Worm (Caenorhabditis elegans) whole organism, young adult: ENCODE data around the gene nmr-2.

Experiments used
- B0261.1 ChIP-seq: sonication (generic microtip); optimal IDR thresholded peaks from 2 replicates; lab custom pipeline; 2016; ENCODE audit warnings: mild to moderate bottlenecking, missing genetic modification characterization, moderate library complexity, missing compliant biosample characterization
- efl-1 ChIP-seq: fragments of 150-350 bp; optimal IDR thresholded peaks from 2 replicates; lab custom pipeline; 2014; ENCODE audit warnings: missing biosample characterization, missing genetic modification reagents, missing genetic modification characterization
- hmg-20 ChIP-seq: fragments of 200-800 bp; sonication (Bioruptor generic); IDR thresholded peaks from 2 replicates; pipeline ENCODE4 v1.3.6; 2022; ENCODE audit warnings: missing genetic modification reagents, missing genetic modification characterization, missing compliant biosample characterization
- lag-1 ChIP-seq: fragments of 200-800 bp; sonication (Bioruptor generic); IDR thresholded peaks from 2 replicates; pipeline ENCODE4 v1.3.6; 2022; ENCODE audit warnings: missing genetic modification reagents, missing genetic modification characterization, missing compliant biosample characterization
- pha-4 ChIP-seq: fragments of 150-350 bp; sonication (generic microtip); optimal IDR thresholded peaks from 2 replicates; lab custom pipeline; 2014; ENCODE audit warnings: missing biosample characterization, missing genetic modification reagents, missing genetic modification characterization
- snpc-4 ChIP-seq, 5 experiments: fragments of 150-350 bp in 1 of 5; sonication (generic microtip) in 4 of 5; optimal IDR thresholded peaks; 2 replicates each; lab custom pipeline; 2014 to 2018; ENCODE audit warnings: missing genetic modification characterization in 5 of 5, missing biosample characterization in 3 of 5, antibody characterized with exemption in 2 of 5, mild to moderate bottlenecking in 2 of 5, missing compliant biosample characterization in 2 of 5, missing genotype in 2 of 5, moderate library complexity in 2 of 5, missing genetic modification reagents in 1 of 5
- zim-3 ChIP-seq: sonication (generic microtip); optimal IDR thresholded peaks from 2 replicates; lab custom pipeline; 2017; ENCODE audit warnings: mild to moderate bottlenecking, missing genetic modification characterization, moderate library complexity, missing compliant biosample characterization
- ztf-18 ChIP-seq: sonication (generic microtip); optimal IDR thresholded peaks from 2 replicates; lab custom pipeline; 2016; ENCODE audit warnings: missing genotype, mild to moderate bottlenecking, missing genetic modification characterization, missing compliant biosample characterization
- ztf-28 ChIP-seq: fragments of 200-800 bp; sonication (Bioruptor generic); IDR thresholded peaks from 2 replicates; pipeline ENCODE4 v1.3.6; 2022; ENCODE audit warnings: missing genetic modification reagents, missing genetic modification characterization, missing compliant biosample characterization

DNA sequence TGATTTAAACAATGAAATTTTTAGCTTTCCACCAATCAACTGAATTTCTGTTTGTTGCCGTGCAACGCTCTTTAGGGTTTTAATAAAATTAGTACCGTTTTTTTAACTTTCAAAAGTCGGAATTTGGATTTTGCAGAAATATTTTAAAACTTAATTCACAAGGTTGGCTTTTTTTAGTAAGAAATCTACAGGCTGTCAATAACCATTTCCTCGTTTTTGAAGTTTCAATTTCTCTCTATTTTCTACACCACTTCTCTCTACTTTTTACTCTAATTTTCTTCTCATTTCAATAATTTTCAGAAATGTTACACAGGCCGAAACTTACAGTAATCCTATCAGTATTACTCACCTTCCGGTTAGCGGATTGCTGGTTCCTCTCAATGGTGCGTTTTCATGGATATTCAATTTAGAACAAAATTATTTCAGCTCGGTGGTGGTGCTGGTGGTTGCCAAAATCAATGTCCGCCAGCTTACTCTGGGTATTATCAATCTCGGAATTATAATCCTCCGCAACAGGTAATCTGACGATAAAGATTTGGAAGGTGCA is 33.2 kb downstream of the nmr-2 start, which contains the start of the genes grd-12 and F02D8.1:
- TF ChIP-seq ztf-18 (tag; lab: Kevin White, UChicago) (no peak), pha-4 (tag; lab: Kevin White, UChicago) (no peak), ztf-28 (no peak), efl-1 (GFP tag; lab: Kevin White, UChicago) (no peak), zim-3 (tag; lab: Kevin White, UChicago) (no peak), hmg-20 (GFP tag; lab: Robert Waterston, UW) (no peak), B0261.1 (tag; lab: Kevin White, UChicago) (no peak), snpc-4 (GFP tag; optimal IDR thresholded peaks at IDR 0.05; lab: Kevin White, UChicago) (no peak), snpc-4 (tag; optimal IDR thresholded peaks at IDR 0.05; lab: Kevin White, UChicago) (no peak), lag-1 (GFP tag; lab: Robert Waterston, UW) (no peak)
